Worm (Caenorhabditis elegans) whole organism, L3 larva: ENCODE measurements around the gene clec-76.

Source experiments
- fkh-10 ChIP-seq: sonication (generic microtip); optimal IDR thresholded peaks from 2 replicates; lab custom pipeline; 2017; ENCODE audit warnings: missing biosample characterization, missing genetic modification reagents, missing genetic modification characterization
- snpc-4 ChIP-seq: fragments of 150-350 bp; optimal IDR thresholded peaks from 2 replicates; lab custom pipeline; 2014; ENCODE audit warnings: missing biosample characterization, missing genetic modification characterization

DNA sequence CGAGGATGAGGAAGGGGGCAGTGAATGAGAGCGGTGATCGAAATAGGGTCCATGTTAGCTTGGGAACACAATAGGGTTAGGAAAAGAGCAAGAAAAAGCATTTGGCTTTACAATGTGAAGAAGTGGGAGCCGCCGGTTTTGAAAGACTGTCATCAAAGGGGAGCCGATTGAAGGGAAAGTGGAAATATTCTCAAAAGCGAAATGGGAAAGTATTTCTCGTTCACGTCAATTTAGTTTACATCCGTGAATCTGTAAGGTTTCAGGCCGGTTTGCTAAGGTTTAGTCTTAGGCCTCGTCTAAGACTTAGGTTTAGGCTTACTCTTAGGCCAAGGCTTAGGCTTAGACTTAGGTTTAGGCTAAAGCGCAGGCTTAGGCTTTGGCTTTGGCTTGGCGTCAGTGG is 30.3 kb downstream of the clec-76 start, which contains the start of gene F47C12.7:
- TF ChIP-seq fkh-10: no peak
- no peak for TF ChIP-seq snpc-4 (tag; lab: Kevin White, UChicago)
